Worm (Caenorhabditis elegans): ENCODE data around the gene set-23.

- TF ChIP-seq elt-2 (tag; optimal IDR thresholded peaks at IDR 0.05): no peak
- no peak for TF ChIP-seq hlh-30 (tag; optimal IDR thresholded peaks at IDR 0.05; ENCODE audit: insufficient read depth)
- TF ChIP-seq ceh-2 (tag; optimal IDR thresholded peaks at IDR 0.05): no peak
- no peak for TF ChIP-seq sox-4 (tag; optimal IDR thresholded peaks at IDR 0.05)
- TF ChIP-seq ama-1 (optimal IDR thresholded peaks at IDR 0.05): no peak
- no peak for TF ChIP-seq fkh-6 (tag; optimal IDR thresholded peaks at IDR 0.05)
- TF ChIP-seq ztf-16 (tag; optimal IDR thresholded peaks at IDR 0.05): no peak
- no peak for TF ChIP-seq dmd-4 (tag; optimal IDR thresholded peaks at IDR 0.05; ENCODE audit: borderline replicate concordance)
- TF ChIP-seq sdc-2 (tag; optimal IDR thresholded peaks at IDR 0.05): no peak
- TF ChIP-seq fax-1 (tag; optimal IDR thresholded peaks at IDR 0.05): no peak
Observed at ce11 chrIV:1561884-1562283, 39.6 kb upstream of the set-23 start, which contains the start of gene hpo-6.

All from whole organism, late embryonic.